Fruit fly (Drosophila melanogaster): ENCODE results near the gene CCT1.

The CCT1 gene

DNA sequence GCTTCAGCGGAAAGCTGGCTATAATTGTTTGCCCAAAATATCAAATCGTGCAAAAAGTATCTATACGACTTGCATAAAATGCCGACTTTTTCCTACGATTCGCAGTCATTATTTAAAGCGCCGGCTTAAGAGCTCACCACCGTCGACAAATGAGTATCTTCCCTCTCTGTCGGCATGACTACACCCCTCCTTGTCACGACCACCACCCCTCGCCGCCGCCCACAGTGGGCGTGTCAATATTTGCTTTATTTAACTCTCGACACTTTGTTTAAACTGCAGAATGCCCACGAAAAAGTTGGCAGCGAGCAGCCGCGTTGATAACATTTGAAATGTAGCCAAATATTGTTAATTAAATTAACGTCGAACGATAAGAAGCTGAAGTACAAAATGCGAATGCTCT, 27.0 kb upstream of the CCT1 start (continued):
- TF ChIP-seq CG6272 (GFP tag; IDR thresholded peaks at IDR 0.05) = no peak
- no peak for TF ChIP-seq CG8359 (GFP tag; optimal IDR thresholded peaks at IDR 0.05; ENCODE audit: borderline replicate concordance)
- no peak for TF ChIP-seq CG43689 (GFP tag; IDR thresholded peaks at IDR 0.05)
- TF ChIP-seq CG6813 (GFP tag; optimal IDR thresholded peaks at IDR 0.05) = no peak
- TF ChIP-seq MESR4 (GFP tag; optimal IDR thresholded peaks at IDR 0.05) = no peak
- no peak for TF ChIP-seq klu (GFP tag; IDR thresholded peaks at IDR 0.05)
- no peak for TF ChIP-seq tna (GFP tag; IDR thresholded peaks at IDR 0.05; ENCODE audit: partially characterized antibody)
- no peak for TF ChIP-seq Fer2 (tag; optimal IDR thresholded peaks at IDR 0.05)
- no peak for TF ChIP-seq prd (optimal IDR thresholded peaks at IDR 0.05)
- no peak for TF ChIP-seq prd (GFP tag; IDR thresholded peaks at IDR 0.05)
- TF ChIP-seq CG3163 (GFP tag; optimal IDR thresholded peaks at IDR 0.05) = no peak
- TF ChIP-seq sug (tag; optimal IDR thresholded peaks at IDR 0.05) = peak; percentile 31
- TF ChIP-seq CG10431 (GFP tag; optimal IDR thresholded peaks at IDR 0.05) = no peak
- no peak for TF ChIP-seq zen (tag; optimal IDR thresholded peaks at IDR 0.05)
- TF ChIP-seq Sox102F (GFP tag; optimal IDR thresholded peaks at IDR 0.05) = no peak
- no peak for TF ChIP-seq Atf6 (GFP tag; IDR thresholded peaks at IDR 0.05)
- TF ChIP-seq CG4424 (GFP tag; optimal IDR thresholded peaks at IDR 0.05) = no peak
- no peak for TF ChIP-seq CG3838 (GFP tag; optimal IDR thresholded peaks at IDR 0.05)
- no peak for TF ChIP-seq HHEX (GFP tag; optimal IDR thresholded peaks at IDR 0.05)
- TF ChIP-seq da (GFP tag; optimal IDR thresholded peaks at IDR 0.05) = no peak
- TF ChIP-seq Meics (GFP tag; optimal IDR thresholded peaks at IDR 0.05) = peak; percentile 8
- TF ChIP-seq CG3281 (GFP tag; optimal IDR thresholded peaks at IDR 0.05) = peak; percentile 8

DNA sequence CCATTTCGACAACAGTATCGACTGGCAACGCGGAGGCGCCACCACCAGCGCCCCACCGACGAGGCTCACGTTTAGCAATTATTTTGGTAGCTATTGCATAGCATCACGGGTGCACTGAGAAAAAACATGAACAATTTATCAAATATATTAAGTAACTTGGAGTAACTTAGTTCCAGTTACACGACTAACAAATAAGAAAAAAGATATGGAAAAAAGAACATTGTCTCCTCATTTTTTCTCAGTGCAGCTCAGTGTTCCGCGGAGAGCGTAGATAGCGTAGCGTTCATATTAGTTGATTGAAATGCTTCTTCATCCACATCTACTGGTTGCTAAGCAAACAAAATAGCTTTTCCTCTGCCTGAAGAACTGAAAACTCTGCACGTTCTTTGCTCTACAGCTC, 24.1 kb upstream of the CCT1 start:
- TF ChIP-seq Sox102F (GFP tag; optimal IDR thresholded peaks at IDR 0.05) (peak; percentile 8), Ravus (GFP tag; IDR thresholded peaks at IDR 0.05) (no peak), Fer2 (tag; optimal IDR thresholded peaks at IDR 0.05) (no peak), CG9727 (GFP tag; optimal IDR thresholded peaks at IDR 0.05) (peak; percentile 16), lab (GFP tag; optimal IDR thresholded peaks at IDR 0.05) (peak; percentile 22), CG17359 (tag; optimal IDR thresholded peaks at IDR 0.05) (peak; percentile 12), run (tag; optimal IDR thresholded peaks at IDR 0.05) (no peak), CG14667 (GFP tag; IDR thresholded peaks at IDR 0.05) (no peak), phol (tag; optimal IDR thresholded peaks at IDR 0.05) (peak; percentile 12), CG8290 (GFP tag; optimal IDR thresholded peaks at IDR 0.05) (no peak), CG8290 (tag; optimal IDR thresholded peaks at IDR 0.05) (no peak), Aef1 (GFP tag; IDR thresholded peaks at IDR 0.05) (0 out of 3 replicates have a peak, but pooled peaks have one; percentile 11), sens (GFP tag) (peak; percentile 75), sisA (GFP tag; IDR thresholded peaks at IDR 0.05) (peak; percentile 35), cwo (GFP tag; optimal IDR thresholded peaks at IDR 0.05) (no peak), CG43689 (GFP tag; IDR thresholded peaks at IDR 0.05) (no peak), dmrt99B (tag; optimal IDR thresholded peaks at IDR 0.05) (peak; percentile 19), Dbx (GFP tag; IDR thresholded peaks at IDR 0.05) (0 out of 3 replicates have a peak, but pooled peaks have one; percentile 11), CG2678 (tag; optimal IDR thresholded peaks at IDR 0.05) (peak; percentile 2), dysf (GFP tag; IDR thresholded peaks at IDR 0.05) (peak; percentile 46; the same call in 1 of the 3 replicates), ind (GFP tag; optimal IDR thresholded peaks at IDR 0.05) (peak; percentile 3), CG31388 (GFP tag; optimal IDR thresholded peaks at IDR 0.05) (no peak), gsb (GFP tag; IDR thresholded peaks at IDR 0.05) (no peak), CG7839 (tag; optimal IDR thresholded peaks at IDR 0.05) (peak; percentile 15), jumu (GFP tag; optimal IDR thresholded peaks at IDR 0.05) (no peak), sc (optimal IDR thresholded peaks at IDR 0.05) (no peak), sc (GFP tag; optimal IDR thresholded peaks at IDR 0.05) (no peak), hkb (optimal IDR thresholded peaks at IDR 0.05) (no peak), hkb (GFP tag; IDR thresholded peaks at IDR 0.05) (0 out of 2 replicates have a peak, but pooled peaks have one; percentile 17), Oli (tag; optimal IDR thresholded peaks at IDR 0.05) (peak; percentile 10), ssp (GFP tag; IDR thresholded peaks at IDR 0.05) (no peak), CG18599 (GFP tag; optimal IDR thresholded peaks at IDR 0.05) (peak; percentile 35), fu2 (GFP tag; optimal IDR thresholded peaks at IDR 0.05) (no peak)
